Worm (Caenorhabditis elegans): Measurements from ENCODE around the gene ttr-34.

Gene ttr-34

ce11 chrX:13112664-13113063 lies 26.9 kb upstream of the ttr-34 start:
- TF ChIP-seq ztf-4 (tag; optimal IDR thresholded peaks at IDR 0.05): no peak
- TF ChIP-seq zag-1 (tag; optimal IDR thresholded peaks at IDR 0.05): no peak

ce11 chrX:13113457-13113856 lies 26.1 kb upstream of the ttr-34 start, which contains the start of gene F17H10.2:
F17H10.2 (plus strand) TSS chrX:13113772.
- no peak for TF ChIP-seq lin-13 (GFP tag; optimal IDR thresholded peaks at IDR 0.05)
- TF ChIP-seq dmd-4 (tag; optimal IDR thresholded peaks at IDR 0.05): no peak
- TF ChIP-seq nhr-25 (tag; optimal IDR thresholded peaks at IDR 0.05): peak; percentile 81
- no peak for TF ChIP-seq skn-1 (tag; optimal IDR thresholded peaks at IDR 0.05)
- no peak for TF ChIP-seq snpc-4 (tag; optimal IDR thresholded peaks at IDR 0.05)
- TF ChIP-seq nhr-11 (tag; optimal IDR thresholded peaks at IDR 0.05): no peak
- TF ChIP-seq blmp-1 (tag; optimal IDR thresholded peaks at IDR 0.05; ENCODE audit: insufficient read depth): peak; percentile 88
- TF ChIP-seq sma-9 (GFP tag; optimal IDR thresholded peaks at IDR 0.05): peak; percentile 68
- TF ChIP-seq sma-9 (tag; optimal IDR thresholded peaks at IDR 0.05): no peak
- TF ChIP-seq sma-3 (GFP tag; optimal IDR thresholded peaks at IDR 0.05): peak; percentile 80
- TF ChIP-seq nhr-129 (tag; optimal IDR thresholded peaks at IDR 0.05): peak; percentile 56
- TF ChIP-seq mdl-1 (tag; optimal IDR thresholded peaks at IDR 0.05): peak in 1 of 2 experiments; percentile 32
- TF ChIP-seq crh-2 (tag; optimal IDR thresholded peaks at IDR 0.05): peak; percentile 73
- peak; percentile 40 for TF ChIP-seq nhr-21 (tag; optimal IDR thresholded peaks at IDR 0.05)
- no peak for TF ChIP-seq aly-2 (tag; optimal IDR thresholded peaks at IDR 0.05)

- TF ChIP-seq mab-5 (tag; optimal IDR thresholded peaks at IDR 0.05): no peak
- no peak for TF ChIP-seq nhr-25 (tag; optimal IDR thresholded peaks at IDR 0.05)
- TF ChIP-seq ZK546.5 (tag; optimal IDR thresholded peaks at IDR 0.05): no peak
Measured at ce11 chrX:13115694-13116093, 23.9 kb upstream of the ttr-34 start.

ce11 chrX:13116380-13116779 lies 23.2 kb upstream of the ttr-34 start:
- TF ChIP-seq nhr-11 (tag; optimal IDR thresholded peaks at IDR 0.05) (no peak), sma-9 (GFP tag; optimal IDR thresholded peaks at IDR 0.05) (peak; percentile 13), sma-9 (tag; optimal IDR thresholded peaks at IDR 0.05) (no peak)

- TF ChIP-seq aly-2 (tag; optimal IDR thresholded peaks at IDR 0.05): no peak
- no peak for TF ChIP-seq alr-1 (tag; optimal IDR thresholded peaks at IDR 0.05)
- peak; percentile 75 for TF ChIP-seq sma-9 (GFP tag; optimal IDR thresholded peaks at IDR 0.05)
- TF ChIP-seq sma-9 (tag; optimal IDR thresholded peaks at IDR 0.05): no peak
- TF ChIP-seq nhr-12 (tag; optimal IDR thresholded peaks at IDR 0.05): no peak
- peak; percentile 23 for TF ChIP-seq nhr-129 (tag; optimal IDR thresholded peaks at IDR 0.05)
- TF ChIP-seq fos-1 (tag; optimal IDR thresholded peaks at IDR 0.05): peak; percentile 3
- no peak for TF ChIP-seq lsy-2 (tag; optimal IDR thresholded peaks at IDR 0.05)
- peak; percentile 40 for TF ChIP-seq egl-27 (tag; optimal IDR thresholded peaks at IDR 0.05)
- TF ChIP-seq sem-4 (tag; optimal IDR thresholded peaks at IDR 0.05): no peak
- TF ChIP-seq unc-62 (GFP tag; optimal IDR thresholded peaks at IDR 0.05): no peak
- TF ChIP-seq nhr-21 (tag; optimal IDR thresholded peaks at IDR 0.05): peak; percentile 12
- TF ChIP-seq mab-5 (tag; optimal IDR thresholded peaks at IDR 0.05): no peak
- TF ChIP-seq lin-13 (GFP tag; optimal IDR thresholded peaks at IDR 0.05): no peak
- no peak for TF ChIP-seq ztf-4 (tag; optimal IDR thresholded peaks at IDR 0.05)
- no peak for TF ChIP-seq R02D3.7 (tag; optimal IDR thresholded peaks at IDR 0.05)
- peak; percentile 64 for TF ChIP-seq ceh-16 (tag; optimal IDR thresholded peaks at IDR 0.05)
Measured at ce11 chrX:13119900-13120299, 19.7 kb upstream of the ttr-34 start.

ce11 chrX:13121104-13121503 lies 18.5 kb upstream of the ttr-34 start:
- peak; percentile 86 for TF ChIP-seq Y55F3AM.14 (GFP tag; optimal IDR thresholded peaks at IDR 0.05)
- peak; percentile 74 for TF ChIP-seq unc-55 (GFP tag; optimal IDR thresholded peaks at IDR 0.05)
- TF ChIP-seq nhr-25 (tag; optimal IDR thresholded peaks at IDR 0.05): peak; percentile 10
- no peak for TF ChIP-seq nhr-77 (tag; optimal IDR thresholded peaks at IDR 0.05)
- TF ChIP-seq lin-11 (tag; optimal IDR thresholded peaks at IDR 0.05): peak; percentile 58
- TF ChIP-seq gmeb-1 (tag; optimal IDR thresholded peaks at IDR 0.05): peak; percentile 55
- TF ChIP-seq lin-13 (GFP tag; optimal IDR thresholded peaks at IDR 0.05): peak; percentile 65
- TF ChIP-seq mab-5 (tag; optimal IDR thresholded peaks at IDR 0.05): no peak
- no peak for TF ChIP-seq nhr-11 (tag; optimal IDR thresholded peaks at IDR 0.05)
- peak; percentile 70 for TF ChIP-seq sma-3 (GFP tag; optimal IDR thresholded peaks at IDR 0.05)
- peak; percentile 67 for TF ChIP-seq nhr-129 (tag; optimal IDR thresholded peaks at IDR 0.05)
- TF ChIP-seq nhr-6 (tag; optimal IDR thresholded peaks at IDR 0.05): no peak
- TF ChIP-seq nhr-237 (tag; optimal IDR thresholded peaks at IDR 0.05): no peak
- TF ChIP-seq C34F6.9 (tag; optimal IDR thresholded peaks at IDR 0.05): peak; percentile 26
- no peak for TF ChIP-seq skn-1 (tag; optimal IDR thresholded peaks at IDR 0.05)
- peak; percentile 6 for TF ChIP-seq blmp-1 (tag; optimal IDR thresholded peaks at IDR 0.05; ENCODE audit: insufficient read depth)
- peak; percentile 19 for TF ChIP-seq ceh-16 (tag; optimal IDR thresholded peaks at IDR 0.05)
- TF ChIP-seq nhr-21 (tag; optimal IDR thresholded peaks at IDR 0.05): peak; percentile 2
- TF ChIP-seq fos-1 (tag; optimal IDR thresholded peaks at IDR 0.05): peak; percentile 36
- no peak for TF ChIP-seq snpc-4 (tag; optimal IDR thresholded peaks at IDR 0.05)
- no peak for TF ChIP-seq nhr-23 (tag; optimal IDR thresholded peaks at IDR 0.05)
- TF ChIP-seq F13H6.1 (tag; optimal IDR thresholded peaks at IDR 0.05): peak; percentile 82
- peak; percentile 40 for TF ChIP-seq sma-9 (GFP tag; optimal IDR thresholded peaks at IDR 0.05)
- no peak for TF ChIP-seq sma-9 (tag; optimal IDR thresholded peaks at IDR 0.05)
- peak; percentile 90 for TF ChIP-seq crh-2 (tag; optimal IDR thresholded peaks at IDR 0.05)
- peak; percentile 26 for TF ChIP-seq ztf-4 (tag; optimal IDR thresholded peaks at IDR 0.05)
- TF ChIP-seq lsy-2 (tag; optimal IDR thresholded peaks at IDR 0.05): peak in 1 of 2 experiments; percentile 32
- TF ChIP-seq lin-39 (tag; optimal IDR thresholded peaks at IDR 0.05): no peak
- TF ChIP-seq sem-4 (tag; optimal IDR thresholded peaks at IDR 0.05): peak; percentile 53

Data from whole organism, L2 larva.